Worm (Caenorhabditis elegans): ENCODE measurements around the gene xbx-1.

- TF ChIP-seq fkh-10 (GFP tag; optimal IDR thresholded peaks at IDR 0.05), result no peak
- TF ChIP-seq che-1 (tag; optimal IDR thresholded peaks at IDR 0.05), result no peak
- TF ChIP-seq tbx-2 (tag; optimal IDR thresholded peaks at IDR 0.05), result no peak
- no peak for TF ChIP-seq nhr-11 (tag; optimal IDR thresholded peaks at IDR 0.05)
- TF ChIP-seq elt-2 (tag; optimal IDR thresholded peaks at IDR 0.05), result no peak
- TF ChIP-seq ceh-31 (tag; optimal IDR thresholded peaks at IDR 0.05), result no peak
- no peak for TF ChIP-seq lin-11 (tag; optimal IDR thresholded peaks at IDR 0.05)
- TF ChIP-seq ceh-9 (tag; optimal IDR thresholded peaks at IDR 0.05), result no peak
- no peak for TF ChIP-seq ceh-6 (GFP tag; optimal IDR thresholded peaks at IDR 0.05)
- no peak for TF ChIP-seq ceh-19 (GFP tag; optimal IDR thresholded peaks at IDR 0.05)
- TF ChIP-seq nhr-232 (tag; optimal IDR thresholded peaks at IDR 0.05), result no peak
Observed at ce11 chrV:15028896-15029519, 49.0 kb downstream of the xbx-1 start, which contains the start of gene F14H8.8.

All from whole organism, late embryonic.